Worm (Caenorhabditis elegans) whole organism, L4 larva: ENCODE data around the gene fbxa-116.

Experiments
- ama-1 ChIP-seq: fragments of 150-350 bp; optimal IDR thresholded peaks from 2 replicates; lab custom pipeline; 2014; ENCODE audit warnings: inconsistent platforms, mixed read lengths
- ceh-82 ChIP-seq: sonication (generic microtip); optimal IDR thresholded peaks from 2 replicates; lab custom pipeline; 2017; ENCODE audit warnings: missing biosample characterization, missing genetic modification characterization
- duxl-1 ChIP-seq: sonication (generic microtip); optimal IDR thresholded peaks from 2 replicates; lab custom pipeline; 2016; ENCODE audit warnings: mild to moderate bottlenecking, missing genetic modification characterization, moderate library complexity, missing compliant biosample characterization; ENCODE audit not compliant: poor library complexity
- hlh-30 ChIP-seq: sonication (generic microtip); optimal IDR thresholded peaks from 2 replicates; lab custom pipeline; 2017; ENCODE audit warnings: antibody characterized with exemption, mild to moderate bottlenecking, missing genetic modification characterization, missing compliant biosample characterization; ENCODE audit not compliant: insufficient read depth
- mdl-1 ChIP-seq, 2 experiments: fragments of 150-350 bp in 1 of 2; sonication (generic microtip) in 1 of 2; optimal IDR thresholded peaks; 2 replicates each; lab custom pipeline; 2014 to 2017; ENCODE audit warnings: missing biosample characterization in 2 of 2, missing genetic modification characterization in 2 of 2
- nhr-11 ChIP-seq: fragments of 150-350 bp; optimal IDR thresholded peaks from 2 replicates; lab custom pipeline; 2014; ENCODE audit warnings: missing biosample characterization, missing genetic modification characterization
- nhr-111 ChIP-seq: fragments of 200-800 bp; sonication (Bioruptor generic); optimal IDR thresholded peaks from 2 replicates; lab custom pipeline; 2018; ENCODE audit warnings: mild to moderate bottlenecking, missing genetic modification characterization, missing compliant biosample characterization
- nhr-6 ChIP-seq: fragments of 150-350 bp; optimal IDR thresholded peaks from 2 replicates; lab custom pipeline; 2014; ENCODE audit warnings: missing biosample characterization, missing genetic modification characterization
- unc-39 ChIP-seq: sonication (generic microtip); optimal IDR thresholded peaks from 2 replicates; lab custom pipeline; 2017; ENCODE audit warnings: missing biosample characterization, missing genetic modification characterization
- unc-62 ChIP-seq, 3 experiments: fragments of 150-350 bp in 1 of 3; sonication (generic microtip); optimal IDR thresholded peaks in 2 of 3; peaks in 1 of 3; 1 replicate in 1 of 3; 2 replicates in 2 of 3; lab custom pipeline; 2014 to 2017; ENCODE audit warnings: missing biosample characterization in 3 of 3, missing genetic modification characterization in 3 of 3, missing genetic modification reagents in 3 of 3, missing genotype in 1 of 3

DNA sequence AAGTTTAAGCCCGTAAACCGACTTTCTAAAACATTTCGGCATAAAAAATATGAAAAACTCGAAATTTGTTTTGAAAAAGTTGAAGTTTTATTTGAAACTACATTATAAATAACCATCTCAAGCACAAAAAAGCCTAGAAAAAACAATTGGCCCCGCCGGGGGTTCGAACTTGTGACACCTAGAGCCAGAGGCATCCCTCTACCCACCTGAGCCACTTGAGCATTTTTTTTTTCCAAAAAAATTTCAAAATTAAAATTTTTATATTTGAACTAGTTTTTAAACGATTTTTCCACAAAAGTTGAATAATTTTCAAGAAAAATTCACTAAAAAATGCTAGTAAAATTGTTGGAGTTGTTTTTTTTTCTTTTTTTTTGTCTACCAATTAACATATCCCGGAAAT lies 35.0 kb upstream of the fbxa-116 start:
- TF ChIP-seq unc-39 (tag; lab: Kevin White, UChicago) (no peak), hlh-30 (tag; lab: Kevin White, UChicago) (no peak), ama-1 (lab: Kevin White, UChicago) (no peak), mdl-1 (tag; optimal IDR thresholded peaks at IDR 0.05; lab: Kevin White, UChicago) (no peak), nhr-111 (no peak), ceh-82 (tag; lab: Kevin White, UChicago) (no peak), nhr-6 (tag; lab: Kevin White, UChicago) (no peak), unc-62 (GFP tag; optimal IDR thresholded peaks at IDR 0.05 in 1 of 2; lab: Kevin White, UChicago) (no peak), unc-62 (tag; optimal IDR thresholded peaks at IDR 0.05; lab: Kevin White, UChicago) (no peak), duxl-1 (tag; lab: Kevin White, UChicago) (no peak), nhr-11 (tag; lab: Kevin White, UChicago) (no peak)
